Worm (Caenorhabditis elegans) whole organism, L4/young adult: ENCODE results near the gene bcf-1.

Source experiments
- W03F9.2 ChIP-seq: fragments of 150-350 bp; optimal IDR thresholded peaks from 2 replicates; lab custom pipeline; 2014; ENCODE audit warnings: missing biosample characterization, missing genetic modification characterization
- dao-5 ChIP-seq: sonication (generic microtip); optimal IDR thresholded peaks from 2 replicates; lab custom pipeline; 2016; ENCODE audit warnings: missing genotype, missing genetic modification characterization, moderate library complexity, missing compliant biosample characterization
- him-1 ChIP-seq: sonication (generic microtip); optimal IDR thresholded peaks from 2 replicates; lab custom pipeline; 2016; ENCODE audit warnings: missing genotype, missing genetic modification reagents, missing genetic modification characterization, missing compliant biosample characterization

DNA sequence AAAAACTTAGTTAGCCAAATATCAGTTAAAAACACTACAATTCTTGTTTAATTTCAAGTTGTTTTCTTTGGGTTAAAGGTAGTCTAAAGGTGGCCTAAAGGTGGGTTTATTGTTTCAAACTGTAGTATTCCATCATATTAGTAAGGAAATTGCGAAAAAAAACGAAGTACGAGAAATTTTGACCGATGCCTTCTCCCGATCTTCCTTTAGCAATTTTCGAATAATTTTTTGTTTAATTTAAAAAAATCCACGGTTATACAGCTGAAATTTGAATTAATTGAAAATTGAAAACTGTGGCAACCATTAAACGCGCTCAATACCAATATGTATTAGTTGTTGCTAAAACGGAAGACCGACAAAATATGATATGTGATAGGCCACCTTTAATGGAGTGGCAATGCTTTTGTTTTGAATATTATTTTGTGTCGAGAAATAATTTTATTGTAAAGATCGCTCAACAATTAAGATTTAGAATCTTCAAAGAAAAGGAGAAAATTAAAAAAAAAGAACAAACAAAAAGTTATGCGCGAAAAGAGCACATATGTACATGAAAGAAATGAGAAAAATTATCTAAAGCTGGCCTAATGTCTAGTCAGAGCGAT is 7.5 kb downstream of the bcf-1 start:
- TF ChIP-seq him-1 (no peak), W03F9.2 (tag; lab: Kevin White, UChicago) (no peak), dao-5 (tag; lab: Kevin White, UChicago) (no peak)
